Fruit fly (Drosophila melanogaster) whole organism, embryonic: ENCODE results near the gene Prp18.

Experiments used
- Abd-B ChIP-seq: fragments of 200-800 bp; sonication (Bioruptor generic); optimal IDR thresholded peaks from 2 replicates; lab custom pipeline; 2018; ENCODE audit warnings: missing biosample characterization, mild to moderate bottlenecking, missing genetic modification characterization, moderate library complexity
- Antp ChIP-seq: fragments of 200-800 bp; sonication (Bioruptor generic); optimal IDR thresholded peaks from 3 replicates; lab custom pipeline; 2016; ENCODE audit warnings: missing biosample characterization, missing genetic modification characterization
- CG11247 ChIP-seq: fragments of 200-800 bp; sonication (Bioruptor generic); IDR thresholded peaks from 2 replicates; pipeline ENCODE4 v1.3.6; 2022; ENCODE audit warnings: missing biosample characterization, missing genetic modification characterization
- CG11456 ChIP-seq: fragments of 200-800 bp; sonication (Bioruptor generic); IDR thresholded peaks from 3 replicates; pipeline ENCODE4 v1.3.6; 2022; ENCODE audit warnings: missing biosample characterization, missing genetic modification characterization
- CG12769 ChIP-seq: fragments of 200-800 bp; sonication (Bioruptor generic); optimal IDR thresholded peaks from 2 replicates; lab custom pipeline; 2019; ENCODE audit warnings: missing biosample characterization, mild to moderate bottlenecking, missing genetic modification characterization, moderate library complexity
- CG12942 ChIP-seq: fragments of 200-800 bp; sonication (Bioruptor generic); optimal IDR thresholded peaks from 3 replicates; lab custom pipeline; 2016; ENCODE audit warnings: missing biosample characterization, missing genetic modification characterization
- CG14014 ChIP-seq: fragments of 200-800 bp; sonication (Bioruptor generic); IDR thresholded peaks from 2 replicates; pipeline ENCODE4 v1.3.6; 2022; ENCODE audit warnings: missing biosample characterization, missing genetic modification characterization
- CG14965 ChIP-seq: fragments of 200-800 bp; sonication (Bioruptor generic); optimal IDR thresholded peaks from 2 replicates; lab custom pipeline; 2016; ENCODE audit warnings: missing biosample characterization, missing genetic modification characterization, borderline replicate concordance
- CG15073 ChIP-seq: fragments of 200-800 bp; sonication (Bioruptor generic); optimal IDR thresholded peaks from 2 replicates; lab custom pipeline; 2016; ENCODE audit warnings: missing biosample characterization, missing genetic modification characterization
- CG18764 ChIP-seq: fragments of 200-800 bp; sonication (Bioruptor generic); optimal IDR thresholded peaks from 3 replicates; lab custom pipeline; 2016; ENCODE audit warnings: missing biosample characterization, missing genetic modification characterization
- CG3407 ChIP-seq: fragments of 200-800 bp; sonication (Bioruptor generic); optimal IDR thresholded peaks from 2 replicates; lab custom pipeline; 2018; ENCODE audit warnings: missing biosample characterization, mild to moderate bottlenecking, missing genetic modification characterization
- CG3995 ChIP-seq: fragments of 200-800 bp; sonication (Bioruptor generic); optimal IDR thresholded peaks from 3 replicates; lab custom pipeline; 2016; ENCODE audit warnings: missing biosample characterization, missing genetic modification characterization
- CG4404 ChIP-seq: fragments of 200-800 bp; sonication (Bioruptor generic); IDR thresholded peaks from 2 replicates; pipeline ENCODE4 v1.3.6; 2022; ENCODE audit warnings: missing biosample characterization, missing genetic modification characterization
- CG6791 ChIP-seq: fragments of 200-800 bp; sonication (Bioruptor generic); IDR thresholded peaks from 3 replicates; pipeline ENCODE4 v1.3.6; 2022; ENCODE audit warnings: missing biosample characterization, missing genetic modification characterization; ENCODE audit not compliant: partially characterized antibody
- CG7357 ChIP-seq: fragments of 200-800 bp; sonication (Bioruptor generic); IDR thresholded peaks from 3 replicates; pipeline ENCODE4 v1.3.6; 2022; ENCODE audit warnings: missing biosample characterization, missing genetic modification characterization
- CG7786 ChIP-seq: fragments of 200-800 bp; sonication (Bioruptor generic); optimal IDR thresholded peaks from 2 replicates; lab custom pipeline; 2016; ENCODE audit warnings: missing biosample characterization, missing genetic modification characterization
- CG9437 ChIP-seq: fragments of 200-800 bp; sonication (Bioruptor generic); optimal IDR thresholded peaks from 2 replicates; lab custom pipeline; 2018; ENCODE audit warnings: missing biosample characterization, mild to moderate bottlenecking, missing genetic modification characterization
- CG9727 ChIP-seq: fragments of 200-800 bp; sonication (Bioruptor generic); optimal IDR thresholded peaks from 3 replicates; lab custom pipeline; 2017; ENCODE audit warnings: missing biosample characterization, mild to moderate bottlenecking, missing genetic modification characterization
- CG9817 ChIP-seq: fragments of 200-800 bp; sonication (Bioruptor generic); optimal IDR thresholded peaks from 2 replicates; lab custom pipeline; 2018; ENCODE audit warnings: missing biosample characterization, mild to moderate bottlenecking, missing genetic modification characterization, moderate library complexity
- CoRest ChIP-seq: fragments of 200-800 bp; sonication (Bioruptor generic); optimal IDR thresholded peaks from 3 replicates; lab custom pipeline; 2018; ENCODE audit warnings: missing biosample characterization, mild to moderate bottlenecking, missing genetic modification characterization, moderate library complexity
- Doc2 ChIP-seq: fragments of 200-800 bp; sonication (Bioruptor generic); IDR thresholded peaks from 2 replicates; pipeline ENCODE4 v1.3.6; 2022; ENCODE audit warnings: missing biosample characterization, missing genetic modification characterization
- Dref ChIP-seq: fragments of 200-800 bp; sonication (Bioruptor generic); IDR thresholded peaks from 2 replicates; pipeline ENCODE4 v1.3.6; 2022; ENCODE audit warnings: missing biosample characterization, missing genetic modification characterization
- HLH3B ChIP-seq: fragments of 200-800 bp; sonication (Bioruptor generic); IDR thresholded peaks from 2 replicates; pipeline ENCODE4 v1.3.6; 2022; ENCODE audit warnings: missing biosample characterization, missing genetic modification characterization
- HLHmδ ChIP-seq: fragments of 200-800 bp; sonication (Bioruptor generic); optimal IDR thresholded peaks from 2 replicates; lab custom pipeline; 2018; ENCODE audit warnings: missing biosample characterization, mild to moderate bottlenecking, missing genetic modification characterization, moderate library complexity
- Hr3 ChIP-seq: fragments of 200-800 bp; sonication (Bioruptor generic); optimal IDR thresholded peaks from 3 replicates; lab custom pipeline; 2016; ENCODE audit warnings: missing biosample characterization, missing genetic modification characterization
- Nf-YB ChIP-seq: fragments of 200-800 bp; sonication (Bioruptor generic); optimal IDR thresholded peaks from 3 replicates; lab custom pipeline; 2019; ENCODE audit warnings: missing biosample characterization, mild to moderate bottlenecking, missing genetic modification characterization, moderate library complexity
- Side ChIP-seq: fragments of 200-800 bp; sonication (Bioruptor generic); optimal IDR thresholded peaks from 2 replicates; lab custom pipeline; 2016; ENCODE audit warnings: missing biosample characterization, missing genetic modification characterization
- abd-A ChIP-seq: fragments of 200-800 bp; sonication (Bioruptor generic); optimal IDR thresholded peaks from 3 replicates; lab custom pipeline; 2019; ENCODE audit warnings: missing biosample characterization, mild to moderate bottlenecking, missing genetic modification characterization, moderate library complexity
- aop ChIP-seq: fragments of 200-800 bp; sonication (Bioruptor generic); IDR thresholded peaks from 2 replicates; pipeline ENCODE4 v1.3.6; 2022; ENCODE audit warnings: missing biosample characterization, missing genetic modification characterization
- cwo ChIP-seq: fragments of 200-800 bp; sonication (Bioruptor generic); optimal IDR thresholded peaks from 3 replicates; lab custom pipeline; 2017; ENCODE audit warnings: missing biosample characterization, missing genetic modification characterization, mild to moderate bottlenecking, moderate library complexity, missing genetic modification reagents
- dan ChIP-seq: fragments of 200-800 bp; sonication (Bioruptor generic); IDR thresholded peaks from 2 replicates; pipeline ENCODE4 v1.3.6; 2022; ENCODE audit warnings: missing biosample characterization, missing genetic modification characterization
- dmrt99B ChIP-seq: fragments of 200-800 bp; sonication (Bioruptor generic); optimal IDR thresholded peaks from 2 replicates; lab custom pipeline; 2018; ENCODE audit warnings: missing biosample characterization, mild to moderate bottlenecking, missing genetic modification characterization, moderate library complexity
- gcm ChIP-seq: fragments of 200-800 bp; sonication (Bioruptor generic); optimal IDR thresholded peaks from 2 replicates; lab custom pipeline; 2019; ENCODE audit warnings: missing biosample characterization, mild to moderate bottlenecking, missing genetic modification characterization, moderate library complexity
- jigr1 ChIP-seq: fragments of 200-800 bp; sonication (Bioruptor generic); IDR thresholded peaks from 3 replicates; pipeline ENCODE4 v1.3.6; 2022; ENCODE audit warnings: missing biosample characterization, missing genetic modification characterization
- lola ChIP-seq, 3 experiments: fragments of >200 bp in 2 of 3; fragments of 200-800 bp in 1 of 3; sonication (Bioruptor generic) in 1 of 3; optimal IDR thresholded peaks; 2 replicates each; lab custom pipeline; 2017 to 2019; ENCODE audit warnings: missing biosample characterization in 3 of 3, missing genetic modification characterization in 3 of 3, mild to moderate bottlenecking in 1 of 3, moderate library complexity in 1 of 3
- lov ChIP-seq, 2 experiments: fragments of 200-800 bp in 1 of 2; fragments of >200 bp in 1 of 2; sonication (Bioruptor generic) in 1 of 2; IDR thresholded peaks in 1 of 2; optimal IDR thresholded peaks in 1 of 2; 2 replicates in 1 of 2; 3 replicates in 1 of 2; pipeline versions ENCODE4 v1.3.6 to Lab custom; 2017 to 2022; ENCODE audit warnings: missing biosample characterization in 1 of 2, missing genetic modification characterization in 1 of 2
- nau ChIP-seq: fragments of 200-800 bp; sonication (Bioruptor generic); optimal IDR thresholded peaks from 3 replicates; lab custom pipeline; 2017; ENCODE audit warnings: missing biosample characterization, mild to moderate bottlenecking, missing genetic modification characterization, missing genetic modification reagents
- nerfin-2 ChIP-seq: fragments of 200-800 bp; sonication (Bioruptor generic); IDR thresholded peaks from 2 replicates; pipeline ENCODE4 v1.3.6; 2022; ENCODE audit warnings: missing biosample characterization, missing genetic modification characterization; ENCODE audit not compliant: partially characterized antibody
- nom ChIP-seq: fragments of 200-800 bp; sonication (Bioruptor generic); optimal IDR thresholded peaks from 2 replicates; lab custom pipeline; 2017; ENCODE audit warnings: missing biosample characterization, missing genetic modification characterization, mild to moderate bottlenecking, moderate library complexity, missing genetic modification reagents
- oc ChIP-seq: fragments of 200-800 bp; sonication (Bioruptor generic); optimal IDR thresholded peaks from 2 replicates; lab custom pipeline; 2018; ENCODE audit warnings: missing biosample characterization, mild to moderate bottlenecking, missing genetic modification characterization, moderate library complexity
- org-1 ChIP-seq: fragments of 200-800 bp; sonication (Bioruptor generic); optimal IDR thresholded peaks from 2 replicates; lab custom pipeline; 2017; ENCODE audit warnings: missing biosample characterization, missing genetic modification characterization
- peb ChIP-seq: fragments of 200-800 bp; sonication (Bioruptor generic); IDR thresholded peaks from 2 replicates; pipeline ENCODE4 v1.3.6; 2022; ENCODE audit warnings: missing biosample characterization, missing genetic modification characterization
- pros ChIP-seq: fragments of 200-800 bp; sonication (Bioruptor generic); optimal IDR thresholded peaks from 3 replicates; lab custom pipeline; 2019; ENCODE audit warnings: missing biosample characterization, mild to moderate bottlenecking, missing genetic modification characterization, moderate library complexity
- sd ChIP-seq: fragments of 200-800 bp; sonication (Bioruptor generic); optimal IDR thresholded peaks from 3 replicates; lab custom pipeline; 2018; ENCODE audit warnings: missing biosample characterization, mild to moderate bottlenecking, missing genetic modification characterization, moderate library complexity
- shn ChIP-seq: fragments of 200-800 bp; sonication (Bioruptor generic); optimal IDR thresholded peaks from 3 replicates; lab custom pipeline; 2016; ENCODE audit warnings: missing biosample characterization, missing genetic modification characterization
- sim ChIP-seq: fragments of 200-800 bp; sonication (Bioruptor generic); IDR thresholded peaks from 2 replicates; pipeline ENCODE4 v1.3.6; 2022; ENCODE audit warnings: missing biosample characterization, missing genetic modification characterization
- sob ChIP-seq: fragments of 200-800 bp; sonication (Bioruptor generic); IDR thresholded peaks from 2 replicates; pipeline ENCODE4 v1.3.6; 2022; ENCODE audit warnings: missing biosample characterization, missing genetic modification characterization
- vnd ChIP-seq: fragments of 200-800 bp; sonication (Bioruptor generic); IDR thresholded peaks from 3 replicates; pipeline ENCODE4 v1.3.6; 2022; ENCODE audit warnings: missing biosample characterization, missing genetic modification characterization; ENCODE audit not compliant: partially characterized antibody
- zf30C ChIP-seq: fragments of 200-800 bp; sonication (Bioruptor generic); optimal IDR thresholded peaks from 3 replicates; lab custom pipeline; 2018; ENCODE audit warnings: missing biosample characterization, mild to moderate bottlenecking, missing genetic modification characterization

Gene Prp18

dm6 chr3R:18985114-18985785 is 45.8 kb downstream of the Prp18 start (continued):
- TF ChIP-seq aop (GFP tag; lab: Robert Waterston, UW) (no peak), HLHmδ (no peak), CG11456 (GFP tag; lab: Robert Waterston, UW) (no peak), dan (GFP tag; lab: Robert Waterston, UW) (no peak), CG7786 (GFP tag; lab: Kevin White, UChicago) (no peak), org-1 (peak; percentile 21), sd (peak; percentile 45), CG14965 (GFP tag; lab: Kevin White, UChicago) (no peak), oc (tag; lab: Kevin White, UChicago) (no peak), gcm (no peak), sob (GFP tag; lab: Robert Waterston, UW) (no peak), vnd (GFP tag; lab: Robert Waterston, UW) (0 out of 3 replicates have a peak, but pooled peaks have one; percentile 31), nerfin-2 (GFP tag; lab: Robert Waterston, UW) (no peak), CG12769 (tag; lab: Kevin White, UChicago) (no peak), CG3407 (GFP tag; lab: Kevin White, UChicago) (no peak), CG12942 (GFP tag; lab: Kevin White, UChicago) (no peak), dmrt99B (tag; lab: Kevin White, UChicago) (peak; percentile 54), shn (GFP tag; lab: Kevin White, UChicago) (no peak), zf30C (GFP tag; lab: Kevin White, UChicago) (no peak), CG18764 (GFP tag; lab: Kevin White, UChicago) (no peak), Dref (GFP tag; lab: Robert Waterston, UW) (no peak), CG9437 (no peak), CG3995 (peak; percentile 35), CG9817 (tag; lab: Kevin White, UChicago) (peak; percentile 26), Antp (GFP tag; lab: Kevin White, UChicago) (no peak), CG14014 (no peak), CoRest (peak; percentile 54), CG4404 (GFP tag; lab: Robert Waterston, UW) (no peak), nau (no peak), CG7357 (GFP tag; lab: Robert Waterston, UW) (no peak), Nf-YB (GFP tag; lab: Kevin White, UChicago) (no peak), CG9727 (GFP tag; lab: Kevin White, UChicago) (peak; percentile 63), jigr1 (GFP tag; lab: Robert Waterston, UW) (no peak), pros (GFP tag; lab: Kevin White, UChicago) (no peak), CG11247 (GFP tag; lab: Robert Waterston, UW) (peak; percentile 30; the same call in 1 of the 2 replicates), sim (GFP tag; lab: Robert Waterston, UW) (no peak), lola (GFP tag; optimal IDR thresholded peaks at IDR 0.05; lab: Kevin White, UChicago) (no peak), Side (GFP tag; lab: Kevin White, UChicago) (no peak), Hr3 (GFP tag; lab: Kevin White, UChicago) (peak; percentile 26), CG15073 (no peak), CG6791 (GFP tag; lab: Robert Waterston, UW) (no peak), lov (optimal IDR thresholded peaks at IDR 0.05; lab: Kevin White, UChicago) (no peak), lov (GFP tag; IDR thresholded peaks at IDR 0.05; lab: Robert Waterston, UW) (no peak), Abd-B (no peak), abd-A (tag; lab: Kevin White, UChicago) (no peak), nom (GFP tag; lab: Kevin White, UChicago) (no peak), cwo (peak; percentile 88), Doc2 (GFP tag; lab: Robert Waterston, UW) (no peak), peb (no peak), HLH3B (GFP tag; lab: Robert Waterston, UW) (no peak; the same call in 1 of the 2 replicates)
